Fruit fly (Drosophila melanogaster): ENCODE data around the gene CG14132.

DNA sequence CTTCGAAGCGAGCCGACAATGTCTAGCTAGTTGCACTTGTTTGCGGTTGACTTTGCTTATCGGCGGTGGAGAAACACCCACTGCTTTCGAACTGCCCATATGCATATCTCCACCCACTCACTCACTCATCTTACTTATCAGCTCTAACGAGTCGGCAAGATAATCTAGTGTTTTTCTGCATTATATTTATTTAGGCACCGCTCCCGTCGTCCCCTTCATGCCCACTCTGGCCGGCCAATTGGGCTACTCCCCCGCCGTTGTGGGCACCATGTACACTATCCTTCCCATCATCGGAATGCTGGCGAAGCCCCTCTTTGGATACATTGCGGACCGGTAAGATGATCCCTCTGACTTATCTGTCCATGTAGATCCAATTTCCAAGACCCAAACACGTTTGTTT is 29.2 kb downstream of the CG14132 start:
- TF ChIP-seq h (GFP tag; optimal IDR thresholded peaks at IDR 0.05), result no peak
- no peak for TF ChIP-seq usp (GFP tag; optimal IDR thresholded peaks at IDR 0.05)
- TF ChIP-seq dsf (GFP tag; optimal IDR thresholded peaks at IDR 0.05; ENCODE audit: borderline replicate concordance), result no peak
- no peak for TF ChIP-seq N (GFP tag; optimal IDR thresholded peaks at IDR 0.05)

Measured in whole organism, wandering third instar larva.